Fruit fly (Drosophila melanogaster): Measurements from ENCODE around the gene Tdh.

Tdh gene

DNA sequence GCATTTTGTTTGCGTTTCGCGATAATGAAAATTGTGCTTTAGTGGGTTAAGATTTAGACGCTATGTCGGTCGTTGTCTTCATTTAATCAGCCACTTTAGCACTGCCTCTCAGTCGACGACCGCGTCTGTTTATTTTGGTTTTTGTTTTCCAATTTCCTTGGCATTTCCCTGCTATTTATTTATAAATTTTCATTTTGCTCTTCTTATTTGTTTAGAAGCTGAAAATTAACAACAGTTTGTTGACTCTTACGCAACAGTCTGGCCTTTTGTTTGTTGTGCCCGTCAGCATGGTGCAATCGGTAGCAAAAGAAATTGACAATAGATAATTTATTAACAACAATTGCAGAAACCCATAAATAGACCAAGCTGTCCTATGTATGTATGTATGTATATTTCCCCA lies 40.8 kb downstream of the Tdh start (continued):
- peak; percentile 49 for TF ChIP-seq CG6254 (GFP tag; optimal IDR thresholded peaks at IDR 0.05)
- TF ChIP-seq insv (GFP tag; optimal IDR thresholded peaks at IDR 0.05): no peak
- TF ChIP-seq CG4617 (GFP tag; optimal IDR thresholded peaks at IDR 0.05; ENCODE audit: borderline replicate concordance): no peak
- TF ChIP-seq Pdp1 (GFP tag; optimal IDR thresholded peaks at IDR 0.05): peak in 1 of 2 experiments; percentile 94
- peak; percentile 3; the same call in 1 of the 2 replicates for TF ChIP-seq onecut (GFP tag; IDR thresholded peaks at IDR 0.05)
- TF ChIP-seq stc (GFP tag; IDR thresholded peaks at IDR 0.05): 0 out of 2 replicates have a peak, but pooled peaks have one; percentile 42
- peak; percentile 33 for TF ChIP-seq Spps (tag; optimal IDR thresholded peaks at IDR 0.05)
- peak; percentile 12 for TF ChIP-seq mam (GFP tag; optimal IDR thresholded peaks at IDR 0.05)
- peak; percentile 27 for TF ChIP-seq MTF-1 (GFP tag; optimal IDR thresholded peaks at IDR 0.05; ENCODE audit: borderline replicate concordance)
- peak; percentile 8 for TF ChIP-seq CG10979 (tag; optimal IDR thresholded peaks at IDR 0.05)
- TF ChIP-seq CG17359 (tag; optimal IDR thresholded peaks at IDR 0.05): peak; percentile 39
- TF ChIP-seq CG3407 (GFP tag; optimal IDR thresholded peaks at IDR 0.05): peak; percentile 38

DNA sequence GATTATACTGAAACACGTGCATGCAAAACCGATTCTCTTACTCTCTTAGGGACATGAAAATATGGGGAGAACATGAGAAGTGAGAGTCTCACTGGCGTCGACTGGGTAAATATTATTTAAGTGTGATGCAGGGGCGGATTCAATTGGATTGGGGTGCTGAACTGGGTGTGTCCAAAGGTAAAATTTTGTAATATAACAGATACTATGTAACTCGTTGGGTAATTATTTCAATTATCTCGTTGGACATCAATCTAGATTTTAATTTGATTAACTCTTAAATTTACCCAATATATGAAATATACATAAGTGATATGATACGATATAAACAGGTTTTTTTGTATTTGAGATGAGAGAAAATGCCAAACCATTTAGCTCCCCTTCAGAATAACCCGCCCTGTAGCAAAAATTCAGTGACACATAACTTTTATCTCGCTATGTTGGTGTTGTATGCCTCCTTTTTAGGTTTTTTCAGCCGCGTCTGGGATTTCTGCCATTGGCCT lies 41.4 kb downstream of the Tdh start:
- TF ChIP-seq pfk (GFP tag; optimal IDR thresholded peaks at IDR 0.05) (peak; percentile 38), ewg (GFP tag; optimal IDR thresholded peaks at IDR 0.05) (peak; percentile 75), Nf-YC (tag; optimal IDR thresholded peaks at IDR 0.05) (peak; percentile 74), Vsx1 (GFP tag; optimal IDR thresholded peaks at IDR 0.05) (peak; percentile 81), unpg (GFP tag; optimal IDR thresholded peaks at IDR 0.05) (peak; percentile 88), HmgD (GFP tag; optimal IDR thresholded peaks at IDR 0.05) (peak; percentile 81), ERR (GFP tag; optimal IDR thresholded peaks at IDR 0.05) (peak; percentile 90), gcm (GFP tag; optimal IDR thresholded peaks at IDR 0.05) (peak; percentile 68), CG8359 (GFP tag; optimal IDR thresholded peaks at IDR 0.05; ENCODE audit: borderline replicate concordance) (peak; percentile 84), CG9727 (GFP tag; optimal IDR thresholded peaks at IDR 0.05) (peak; percentile 94), dan (GFP tag; IDR thresholded peaks at IDR 0.05) (peak; percentile 78), B-H1 (GFP tag; IDR thresholded peaks at IDR 0.05) (peak; percentile 84), jing (GFP tag; optimal IDR thresholded peaks at IDR 0.05) (peak; percentile 80), H2.0 (GFP tag; IDR thresholded peaks at IDR 0.05) (peak; percentile 90), Drgx (GFP tag; IDR thresholded peaks at IDR 0.05) (no peak; the same call in 1 of the 2 replicates), fd102C (GFP tag; optimal IDR thresholded peaks at IDR 0.05) (no peak), nau (GFP tag; optimal IDR thresholded peaks at IDR 0.05) (peak; percentile 89), CG1602 (GFP tag; optimal IDR thresholded peaks at IDR 0.05) (peak; percentile 89), NK7.1 (GFP tag; optimal IDR thresholded peaks at IDR 0.05) (peak; percentile 71), ranshi (GFP tag; IDR thresholded peaks at IDR 0.05) (peak; percentile 91; the same call in 1 of the 2 replicates), bbx (GFP tag; IDR thresholded peaks at IDR 0.05; ENCODE audit: partially characterized antibody) (no peak), CG4360 (GFP tag; IDR thresholded peaks at IDR 0.05) (0 out of 2 replicates have a peak, but pooled peaks have one; percentile 12), unc-4 (GFP tag; IDR thresholded peaks at IDR 0.05; ENCODE audit: partially characterized antibody) (peak; percentile 39; the same call in 1 of the 2 replicates), zen (tag; optimal IDR thresholded peaks at IDR 0.05) (peak; percentile 83), Sin3A (optimal IDR thresholded peaks at IDR 0.05) (no peak), Sry-δ (GFP tag; optimal IDR thresholded peaks at IDR 0.05) (peak; percentile 60), MBD-R2 (GFP tag; IDR thresholded peaks at IDR 0.05) (peak; percentile 87), Atf6 (GFP tag; IDR thresholded peaks at IDR 0.05) (peak; percentile 95), nom (GFP tag; optimal IDR thresholded peaks at IDR 0.05) (peak; percentile 85), CG16815 (GFP tag; optimal IDR thresholded peaks at IDR 0.05) (peak; percentile 93), aop (GFP tag; IDR thresholded peaks at IDR 0.05) (no peak), pho (GFP tag; optimal IDR thresholded peaks at IDR 0.05) (peak; percentile 95), CG6254 (GFP tag; optimal IDR thresholded peaks at IDR 0.05) (peak; percentile 74), wek (GFP tag; optimal IDR thresholded peaks at IDR 0.05) (peak; percentile 60), toy (GFP tag; IDR thresholded peaks at IDR 0.05) (no peak; the same call in 1 of the 2 replicates), CG7357 (GFP tag; IDR thresholded peaks at IDR 0.05) (peak; percentile 89), CG17359 (tag; optimal IDR thresholded peaks at IDR 0.05) (peak; percentile 89), CG18011 (GFP tag; optimal IDR thresholded peaks at IDR 0.05) (peak; percentile 84)
